Worm (Caenorhabditis elegans): ENCODE data around the gene F23H12.5.

- TF ChIP-seq nhr-11 (tag; optimal IDR thresholded peaks at IDR 0.05) (no peak), sptf-1 (tag; optimal IDR thresholded peaks at IDR 0.05) (no peak), skn-1 (tag; optimal IDR thresholded peaks at IDR 0.05) (no peak), sox-4 (tag; optimal IDR thresholded peaks at IDR 0.05) (no peak), fos-1 (tag; optimal IDR thresholded peaks at IDR 0.05) (no peak), ceh-90 (tag; optimal IDR thresholded peaks at IDR 0.05) (no peak)
Measured at ce11 chrV:12369437-12369836, 11.0 kb downstream of the F23H12.5 start, which contains the start of gene gcy-13.
